Worm (Caenorhabditis elegans) whole organism, mixed stage, embryonic: ENCODE measurements around the gene ddn-2.

ENCODE experiments used
- blmp-1 ChIP-seq: fragments of 150-350 bp; optimal IDR thresholded peaks from 2 replicates; lab custom pipeline; 2014; ENCODE audit warnings: missing biosample characterization, missing genetic modification characterization
- drap-1 ChIP-seq: fragments of 200-800 bp; sonication (Bioruptor generic); optimal IDR thresholded peaks from 3 replicates; lab custom pipeline; 2018; ENCODE audit warnings: mild to moderate bottlenecking, missing genetic modification characterization, missing compliant biosample characterization
- elt-3 ChIP-seq: fragments of 150-350 bp; optimal IDR thresholded peaks from 2 replicates; lab custom pipeline; 2014; ENCODE audit warnings: missing biosample characterization, missing genetic modification characterization
- ham-2 ChIP-seq: fragments of 200-800 bp; sonication (Bioruptor generic); optimal IDR thresholded peaks from 2 replicates; lab custom pipeline; 2018; ENCODE audit warnings: mild to moderate bottlenecking, missing genetic modification characterization, missing compliant biosample characterization
- lsy-2 ChIP-seq: fragments of 150-350 bp; optimal IDR thresholded peaks from 2 replicates; lab custom pipeline; 2014; ENCODE audit warnings: missing biosample characterization, missing genetic modification characterization
- nhr-237 ChIP-seq: fragments of 150-350 bp; optimal IDR thresholded peaks from 2 replicates; lab custom pipeline; 2014; ENCODE audit warnings: missing biosample characterization, missing genetic modification characterization
- pha-4 ChIP-seq: fragments of 150-350 bp; optimal IDR thresholded peaks from 2 replicates; lab custom pipeline; 2018; ENCODE audit warnings: missing biosample characterization, missing genetic modification reagents, missing genetic modification characterization
- snpc-4 ChIP-seq: fragments of 150-350 bp; optimal IDR thresholded peaks from 2 replicates; lab custom pipeline; 2014; ENCODE audit warnings: missing biosample characterization, missing genetic modification characterization
- unc-62 ChIP-seq: fragments of 150-350 bp; optimal IDR thresholded peaks from 2 replicates; lab custom pipeline; 2014; ENCODE audit warnings: missing biosample characterization, missing genetic modification reagents, missing genetic modification characterization

DNA sequence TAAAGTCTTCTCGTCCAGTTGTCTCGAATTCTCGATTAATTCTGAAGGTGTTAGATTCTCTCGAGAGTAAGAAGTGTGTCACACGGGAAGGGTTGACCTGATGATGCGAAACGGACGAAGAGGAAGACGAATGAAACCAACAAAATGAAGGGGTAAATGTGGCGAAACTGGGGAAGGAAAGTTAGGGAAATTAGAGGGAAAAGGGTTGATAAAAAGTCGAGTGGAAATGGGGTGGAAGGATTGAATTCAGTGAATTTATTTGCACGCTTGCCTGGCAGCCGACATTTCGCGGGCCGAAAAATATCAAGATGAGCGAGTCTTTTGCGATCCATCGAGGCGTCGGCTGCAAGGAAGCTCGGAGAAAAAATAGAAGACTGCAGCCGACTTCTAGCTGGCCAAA is 39.3 kb downstream of the ddn-2 start, which contains the start of gene F58G1.7:
- TF ChIP-seq elt-3: no peak
- TF ChIP-seq unc-62 (GFP tag; lab: Kevin White, UChicago): no peak
- TF ChIP-seq drap-1 (GFP tag; lab: Kevin White, UChicago): no peak
- no peak for TF ChIP-seq snpc-4 (tag; lab: Kevin White, UChicago)
- no peak for TF ChIP-seq nhr-237 (tag; lab: Kevin White, UChicago)
- TF ChIP-seq lsy-2 (tag; lab: Kevin White, UChicago): no peak
- no peak for TF ChIP-seq pha-4 (tag; lab: Kevin White, UChicago)
- TF ChIP-seq blmp-1: no peak
- no peak for TF ChIP-seq ham-2 (GFP tag; lab: Kevin White, UChicago)
